Fruit fly (Drosophila melanogaster) whole organism, embryonic: ENCODE data around the gene CG4025.

Experiments
- Ada2b ChIP-seq: fragments of 200-800 bp; sonication (Bioruptor generic); IDR thresholded peaks from 2 replicates; pipeline ENCODE4 v1.3.6; 2022; ENCODE audit warnings: missing biosample characterization, missing genetic modification characterization
- Atf3 ChIP-seq: fragments of 200-800 bp; sonication (Bioruptor generic); optimal IDR thresholded peaks from 3 replicates; lab custom pipeline; 2016; ENCODE audit warnings: missing biosample characterization, missing genetic modification characterization
- Bdp1 ChIP-seq: fragments of 200-800 bp; sonication (Bioruptor generic); optimal IDR thresholded peaks from 3 replicates; lab custom pipeline; 2016; ENCODE audit warnings: missing biosample characterization, missing genetic modification characterization
- CG10209 ChIP-seq: fragments of 200-800 bp; sonication (Bioruptor generic); optimal IDR thresholded peaks from 3 replicates; lab custom pipeline; 2017; ENCODE audit warnings: missing biosample characterization, mild to moderate bottlenecking, missing genetic modification characterization, missing genetic modification reagents
- CG10321 ChIP-seq: fragments of 200-800 bp; sonication (Bioruptor generic); IDR thresholded peaks from 2 replicates; pipeline ENCODE4 v1.3.6; 2022; ENCODE audit warnings: missing biosample characterization, missing genetic modification characterization
- CG10543 ChIP-seq: fragments of 200-800 bp; sonication (Bioruptor generic); optimal IDR thresholded peaks from 3 replicates; lab custom pipeline; 2017; ENCODE audit warnings: missing biosample characterization, mild to moderate bottlenecking, missing genetic modification characterization, moderate library complexity
- CG10959 ChIP-seq: fragments of 200-800 bp; sonication (Bioruptor generic); IDR thresholded peaks from 2 replicates; pipeline ENCODE4 v1.3.6; 2022; ENCODE audit warnings: missing biosample characterization, missing genetic modification characterization
- CG10979 ChIP-seq: fragments of 200-800 bp; sonication (Bioruptor generic); optimal IDR thresholded peaks from 2 replicates; lab custom pipeline; 2018; ENCODE audit warnings: missing biosample characterization, mild to moderate bottlenecking, missing genetic modification characterization, moderate library complexity
- CG12659 ChIP-seq: fragments of 200-800 bp; sonication (Bioruptor generic); optimal IDR thresholded peaks from 3 replicates; lab custom pipeline; 2017; ENCODE audit warnings: mild to moderate bottlenecking, missing biosample characterization, missing genetic modification reagents, missing genetic modification characterization
- CG13287 ChIP-seq: fragments of 200-800 bp; sonication (Bioruptor generic); IDR thresholded peaks from 2 replicates; pipeline ENCODE4 v1.3.6; 2022; ENCODE audit warnings: missing biosample characterization, missing genetic modification characterization; ENCODE audit not compliant: partially characterized antibody
- CG1647 ChIP-seq: fragments of 200-800 bp; sonication (Bioruptor generic); optimal IDR thresholded peaks from 3 replicates; lab custom pipeline; 2016; ENCODE audit warnings: missing biosample characterization, missing genetic modification characterization
- CG17328 ChIP-seq: fragments of 200-800 bp; sonication (Bioruptor generic); IDR thresholded peaks from 2 replicates; pipeline ENCODE4 v1.3.6; 2022; ENCODE audit warnings: missing biosample characterization, missing genetic modification characterization
- CG17829 ChIP-seq: fragments of 200-800 bp; optimal IDR thresholded peaks from 2 replicates; lab custom pipeline; 2019; ENCODE audit warnings: missing biosample characterization, mild to moderate bottlenecking, missing genetic modification characterization, moderate library complexity
- CG17912 ChIP-seq: fragments of 200-800 bp; sonication (Bioruptor generic); optimal IDR thresholded peaks from 2 replicates; lab custom pipeline; 2018; ENCODE audit warnings: missing biosample characterization, mild to moderate bottlenecking, missing genetic modification characterization
- CG32772 ChIP-seq: fragments of 200-800 bp; sonication (Bioruptor generic); IDR thresholded peaks from 2 replicates; pipeline ENCODE4 v1.3.6; 2022; ENCODE audit warnings: missing biosample characterization, missing genetic modification characterization
- CG4730 ChIP-seq: fragments of 200-800 bp; sonication (Bioruptor generic); IDR thresholded peaks from 2 replicates; pipeline ENCODE4 v1.3.6; 2022; ENCODE audit warnings: missing biosample characterization, missing genetic modification characterization
- CG7372 ChIP-seq: fragments of 200-800 bp; sonication (Bioruptor generic); IDR thresholded peaks from 2 replicates; pipeline ENCODE4 v1.3.6; 2022; ENCODE audit warnings: missing biosample characterization, missing genetic modification characterization
- CG7556 ChIP-seq: fragments of 200-800 bp; sonication (Bioruptor generic); optimal IDR thresholded peaks from 2 replicates; lab custom pipeline; 2017; ENCODE audit warnings: missing biosample characterization, mild to moderate bottlenecking, missing genetic modification characterization
- CG9817 ChIP-seq: fragments of 200-800 bp; sonication (Bioruptor generic); optimal IDR thresholded peaks from 2 replicates; lab custom pipeline; 2018; ENCODE audit warnings: missing biosample characterization, mild to moderate bottlenecking, missing genetic modification characterization, moderate library complexity
- Chrac-16 ChIP-seq: fragments of 200-800 bp; sonication (Bioruptor generic); optimal IDR thresholded peaks from 3 replicates; lab custom pipeline; 2016; ENCODE audit warnings: missing biosample characterization, missing genetic modification characterization
- CrebB ChIP-seq: fragments of 200-800 bp; sonication (Bioruptor generic); optimal IDR thresholded peaks from 3 replicates; lab custom pipeline; 2018; ENCODE audit warnings: missing biosample characterization, mild to moderate bottlenecking, missing genetic modification characterization
- Dp ChIP-seq: fragments of 200-800 bp; sonication (Bioruptor generic); optimal IDR thresholded peaks from 2 replicates; lab custom pipeline; 2018; ENCODE audit warnings: missing biosample characterization, mild to moderate bottlenecking, missing genetic modification characterization, moderate library complexity
- E2f2 ChIP-seq: fragments of 200-800 bp; sonication (Bioruptor generic); IDR thresholded peaks from 2 replicates; pipeline ENCODE4 v1.3.6; 2022; ENCODE audit warnings: missing biosample characterization, missing genetic modification characterization
- Gug ChIP-seq: fragments of 200-800 bp; sonication (Bioruptor generic); IDR thresholded peaks from 4 replicates; pipeline ENCODE4 v1.3.6; 2022; ENCODE audit warnings: missing biosample characterization, missing genetic modification characterization
- H2.0 ChIP-seq: fragments of 200-800 bp; sonication (Bioruptor generic); IDR thresholded peaks from 2 replicates; pipeline ENCODE4 v1.3.6; 2022; ENCODE audit warnings: missing biosample characterization, missing genetic modification characterization
- HLH4C ChIP-seq: fragments of 200-800 bp; sonication (Bioruptor generic); IDR thresholded peaks from 3 replicates; pipeline ENCODE4 v1.3.6; 2022; ENCODE audit warnings: missing biosample characterization, missing genetic modification characterization; ENCODE audit not compliant: partially characterized antibody
- Kr ChIP-seq: fragments of 200-800 bp; sonication (Bioruptor generic); optimal IDR thresholded peaks from 2 replicates; lab custom pipeline; 2017; ENCODE audit warnings: missing biosample characterization, mild to moderate bottlenecking, missing genetic modification characterization
- Sox102F ChIP-seq: fragments of 200-800 bp; sonication (Bioruptor generic); optimal IDR thresholded peaks from 2 replicates; lab custom pipeline; 2018; ENCODE audit warnings: missing biosample characterization, mild to moderate bottlenecking, missing genetic modification characterization, moderate library complexity
- Taf1 ChIP-seq: fragments of 200-800 bp; sonication (Bioruptor generic); IDR thresholded peaks from 2 replicates; pipeline ENCODE4 v1.3.6; 2022; ENCODE audit warnings: missing biosample characterization, missing genetic modification characterization
- Vsx1 ChIP-seq: fragments of 200-800 bp; sonication (Bioruptor generic); optimal IDR thresholded peaks from 2 replicates; lab custom pipeline; 2017; ENCODE audit warnings: missing biosample characterization, mild to moderate bottlenecking, missing genetic modification characterization, missing genetic modification reagents
- cad ChIP-seq: fragments of >200 bp; optimal IDR thresholded peaks from 2 replicates; lab custom pipeline; 2017; ENCODE audit warnings: missing biosample characterization, missing genetic modification characterization
- dm ChIP-seq: fragments of 200-800 bp; sonication (Bioruptor generic); optimal IDR thresholded peaks from 3 replicates; lab custom pipeline; 2016; ENCODE audit warnings: missing biosample characterization, missing genetic modification characterization
- fu2 ChIP-seq: fragments of 200-800 bp; sonication (Bioruptor generic); optimal IDR thresholded peaks from 2 replicates; lab custom pipeline; 2016; ENCODE audit warnings: missing biosample characterization, missing genetic modification characterization
- gem ChIP-seq: fragments of 200-800 bp; sonication (Bioruptor generic); optimal IDR thresholded peaks from 2 replicates; lab custom pipeline; 2019; ENCODE audit warnings: missing biosample characterization, mild to moderate bottlenecking, missing genetic modification characterization, moderate library complexity
- gt ChIP-seq: fragments of 200-800 bp; sonication (Bioruptor generic); IDR thresholded peaks from 2 replicates; pipeline ENCODE4 v1.3.6; 2022; ENCODE audit warnings: missing biosample characterization, missing genetic modification characterization
- lab ChIP-seq: fragments of 200-800 bp; sonication (Bioruptor generic); optimal IDR thresholded peaks from 3 replicates; lab custom pipeline; 2017; ENCODE audit warnings: missing biosample characterization, missing genetic modification characterization, mild to moderate bottlenecking, moderate library complexity, missing genetic modification reagents
- nerfin-2 ChIP-seq: fragments of 200-800 bp; sonication (Bioruptor generic); IDR thresholded peaks from 2 replicates; pipeline ENCODE4 v1.3.6; 2022; ENCODE audit warnings: missing biosample characterization, missing genetic modification characterization; ENCODE audit not compliant: partially characterized antibody
- pb ChIP-seq: fragments of 200-800 bp; sonication (Bioruptor generic); optimal IDR thresholded peaks from 3 replicates; lab custom pipeline; 2016; ENCODE audit warnings: missing biosample characterization, missing genetic modification characterization
- phol ChIP-seq: fragments of 200-800 bp; sonication (Bioruptor generic); optimal IDR thresholded peaks from 3 replicates; lab custom pipeline; 2018; ENCODE audit warnings: missing biosample characterization, mild to moderate bottlenecking, missing genetic modification characterization, moderate library complexity
- pum ChIP-seq: fragments of 200-800 bp; sonication (Bioruptor generic); optimal IDR thresholded peaks from 2 replicates; lab custom pipeline; 2016; ENCODE audit warnings: missing biosample characterization, missing genetic modification characterization
- row ChIP-seq: fragments of 200-800 bp; sonication (Bioruptor generic); IDR thresholded peaks from 3 replicates; pipeline ENCODE4 v1.3.6; 2022; ENCODE audit warnings: missing biosample characterization, missing genetic modification characterization
- sens ChIP-seq: fragments of 200-800 bp; sonication (Bioruptor generic); peaks from one replicate; lab custom pipeline; 2016; ENCODE audit warnings: missing biosample characterization, missing genetic modification characterization
- sna ChIP-seq: fragments of 200-800 bp; sonication (Bioruptor generic); IDR thresholded peaks from 2 replicates; pipeline ENCODE4 v1.3.6; 2022; ENCODE audit warnings: missing biosample characterization, missing genetic modification characterization; ENCODE audit not compliant: partially characterized antibody
- sob ChIP-seq: fragments of 200-800 bp; sonication (Bioruptor generic); IDR thresholded peaks from 2 replicates; pipeline ENCODE4 v1.3.6; 2022; ENCODE audit warnings: missing biosample characterization, missing genetic modification characterization
- sqz ChIP-seq: fragments of 200-800 bp; sonication (Bioruptor generic); optimal IDR thresholded peaks from 3 replicates; lab custom pipeline; 2018; ENCODE audit warnings: missing biosample characterization, mild to moderate bottlenecking, missing genetic modification characterization
- stc ChIP-seq: fragments of 200-800 bp; sonication (Bioruptor generic); IDR thresholded peaks from 2 replicates; pipeline ENCODE4 v1.3.6; 2022; ENCODE audit warnings: missing biosample characterization, missing genetic modification characterization
- stwl ChIP-seq: fragments of 200-800 bp; sonication (Bioruptor generic); optimal IDR thresholded peaks from 3 replicates; lab custom pipeline; 2018; ENCODE audit warnings: missing biosample characterization, mild to moderate bottlenecking, missing genetic modification characterization, moderate library complexity
- tup ChIP-seq: fragments of 200-800 bp; sonication (Bioruptor generic); optimal IDR thresholded peaks from 2 replicates; lab custom pipeline; 2016; ENCODE audit warnings: missing biosample characterization, mild to moderate bottlenecking, missing genetic modification characterization, moderate library complexity
- unc-4 ChIP-seq: fragments of 200-800 bp; sonication (Bioruptor generic); IDR thresholded peaks from 2 replicates; pipeline ENCODE4 v1.3.6; 2022; ENCODE audit warnings: missing biosample characterization, missing genetic modification characterization; ENCODE audit not compliant: partially characterized antibody
- unpg ChIP-seq: fragments of 200-800 bp; sonication (Bioruptor generic); optimal IDR thresholded peaks from 3 replicates; lab custom pipeline; 2018; ENCODE audit warnings: missing biosample characterization, mild to moderate bottlenecking, missing genetic modification characterization, moderate library complexity

CG4025 gene

dm6 chrX:2080367-2080927 is 3.7 kb downstream of the CG4025 start, which contains the start of the genes CG16903 and Unc-76 (continued):
- TF ChIP-seq tup (GFP tag; lab: Kevin White, UChicago) (no peak), phol (tag; lab: Kevin White, UChicago) (peak; percentile 71), Sox102F (no peak), CG10959 (GFP tag; lab: Robert Waterston, UW) (no peak), sob (GFP tag; lab: Robert Waterston, UW) (peak; percentile 71), stwl (tag; lab: Kevin White, UChicago) (peak; percentile 75), nerfin-2 (no peak), CG12659 (GFP tag; lab: Kevin White, UChicago) (peak; percentile 91), Bdp1 (GFP tag; lab: Kevin White, UChicago) (peak; percentile 20), CG10321 (GFP tag; lab: Robert Waterston, UW) (0 out of 2 replicates have a peak, but pooled peaks have one; percentile 23), unpg (peak; percentile 36), CG4730 (GFP tag; lab: Robert Waterston, UW) (no peak), E2f2 (GFP tag; lab: Robert Waterston, UW) (peak; percentile 69), pb (GFP tag; lab: Kevin White, UChicago) (peak; percentile 63), Vsx1 (GFP tag; lab: Kevin White, UChicago) (no peak), HLH4C (GFP tag; lab: Robert Waterston, UW) (peak; percentile 49), CG1647 (GFP tag; lab: Kevin White, UChicago) (peak; percentile 5), sna (no peak), Kr (GFP tag; lab: Kevin White, UChicago) (no peak), sqz (peak; percentile 76), row (GFP tag; lab: Robert Waterston, UW) (peak; percentile 29; the same call in 1 of the 3 replicates), sens (peak; percentile 82), CG17328 (GFP tag; lab: Robert Waterston, UW) (no peak), Atf3 (GFP tag; lab: Kevin White, UChicago) (no peak), fu2 (GFP tag; lab: Kevin White, UChicago) (peak; percentile 6), pum (GFP tag; lab: Kevin White, UChicago) (no peak), CG10543 (GFP tag; lab: Kevin White, UChicago) (peak; percentile 55), gem (tag; lab: Kevin White, UChicago) (no peak), Chrac-16 (GFP tag; lab: Kevin White, UChicago) (no peak), CG7556 (GFP tag; lab: Kevin White, UChicago) (peak; percentile 24), CG9817 (tag; lab: Kevin White, UChicago) (peak; percentile 19), Dp (GFP tag; lab: Kevin White, UChicago) (peak; percentile 65), CG10979 (tag; lab: Kevin White, UChicago) (peak; percentile 18), Gug (GFP tag; lab: Robert Waterston, UW) (no peak), CG10209 (no peak), gt (no peak), CrebB (peak; percentile 57), H2.0 (GFP tag; lab: Robert Waterston, UW) (no peak), stc (GFP tag; lab: Robert Waterston, UW) (no peak), unc-4 (GFP tag; lab: Robert Waterston, UW) (peak; percentile 55; the same call in 1 of the 2 replicates), CG13287 (GFP tag; lab: Robert Waterston, UW) (peak; percentile 67), cad (GFP tag; lab: Kevin White, UChicago) (no peak), Taf1 (GFP tag; lab: Robert Waterston, UW) (no peak), CG32772 (GFP tag; lab: Robert Waterston, UW) (no peak), CG17829 (tag; lab: Kevin White, UChicago) (peak; percentile 71), dm (GFP tag; lab: Kevin White, UChicago) (peak; percentile 60), CG7372 (no peak), CG17912 (GFP tag; lab: Kevin White, UChicago) (peak; percentile 9), Ada2b (no peak), lab (GFP tag; lab: Kevin White, UChicago) (peak; percentile 43)
